Worm (Caenorhabditis elegans): Measurements from ENCODE around the gene Y57G11C.20.

DNA sequence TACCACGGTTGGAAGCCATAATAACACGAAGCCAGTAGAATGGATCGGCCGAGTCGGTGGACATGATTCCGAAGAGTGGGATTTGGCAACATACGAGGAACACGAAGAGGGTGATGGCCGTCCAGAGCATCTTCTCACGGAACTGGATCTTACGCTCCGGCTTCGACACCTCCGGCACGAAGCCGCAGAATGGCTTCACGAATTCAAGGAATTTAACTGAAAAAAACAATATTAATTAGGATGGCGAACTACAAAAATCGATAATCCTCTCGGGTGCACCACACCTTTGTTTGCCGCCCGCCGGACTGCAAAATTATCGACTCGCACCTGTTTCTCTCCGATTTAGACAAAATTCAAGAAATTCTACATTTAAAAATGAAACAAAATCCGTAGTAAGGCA, 19.0 kb upstream of the Y57G11C.20 start:
- no peak for TF ChIP-seq ama-1 (optimal IDR thresholded peaks at IDR 0.05)
- TF ChIP-seq sea-1 (GFP tag; conservative IDR thresholded peaks at IDR 0.05): no peak
- TF ChIP-seq scrt-1 (GFP tag; IDR thresholded peaks at IDR 0.05): no peak
- no peak for TF ChIP-seq tbx-37 (GFP tag; conservative IDR thresholded peaks at IDR 0.05)
